Worm (Caenorhabditis elegans) whole organism, midembryonic: ENCODE measurements around the gene C04G6.2.

Source experiments
- T22C8.4 ChIP-seq: fragments of 200-800 bp; sonication (Bioruptor generic); IDR thresholded peaks from 2 replicates; pipeline ENCODE4 v1.3.6; 2022; ENCODE audit warnings: missing genetic modification characterization, missing compliant biosample characterization
- cog-1 ChIP-seq: sonication (generic microtip); optimal IDR thresholded peaks from 2 replicates; lab custom pipeline; 2016; ENCODE audit warnings: missing genetic modification characterization, missing compliant biosample characterization
- flt-1 ChIP-seq: fragments of 200-800 bp; sonication (Bioruptor generic); IDR thresholded peaks from 2 replicates; pipeline ENCODE4 v1.3.6; 2022; ENCODE audit warnings: missing genetic modification characterization, missing compliant biosample characterization
- klf-2 ChIP-seq: fragments of 200-800 bp; sonication (Bioruptor generic); conservative IDR thresholded peaks from 2 replicates; pipeline ENCODE4 v1.3.6; 2022; ENCODE audit warnings: missing genetic modification reagents, missing genetic modification characterization, missing compliant biosample characterization
- med-1 ChIP-seq: sonication (generic microtip); optimal IDR thresholded peaks from 2 replicates; lab custom pipeline; 2017; ENCODE audit warnings: missing genetic modification characterization, mild to moderate bottlenecking, missing compliant biosample characterization, antibody characterized with exemption, missing genetic modification reagents; ENCODE audit not compliant: insufficient read depth
- ref-1 ChIP-seq: fragments of 200-800 bp; sonication (Bioruptor generic); conservative IDR thresholded peaks from 2 replicates; pipeline ENCODE4 v1.3.6; 2022; ENCODE audit warnings: missing genetic modification reagents, missing genetic modification characterization, missing compliant biosample characterization
- ztf-23 ChIP-seq: fragments of 200-800 bp; sonication (Bioruptor generic); IDR thresholded peaks from 2 replicates; pipeline ENCODE4 v1.3.6; 2022; ENCODE audit warnings: missing genetic modification reagents, missing genetic modification characterization, missing compliant biosample characterization
- ztf-29 ChIP-seq: fragments of 200-800 bp; sonication (Bioruptor generic); IDR thresholded peaks from 2 replicates; pipeline ENCODE4 v1.3.6; 2022; ENCODE audit warnings: missing genetic modification reagents, missing genetic modification characterization, missing compliant biosample characterization

DNA sequence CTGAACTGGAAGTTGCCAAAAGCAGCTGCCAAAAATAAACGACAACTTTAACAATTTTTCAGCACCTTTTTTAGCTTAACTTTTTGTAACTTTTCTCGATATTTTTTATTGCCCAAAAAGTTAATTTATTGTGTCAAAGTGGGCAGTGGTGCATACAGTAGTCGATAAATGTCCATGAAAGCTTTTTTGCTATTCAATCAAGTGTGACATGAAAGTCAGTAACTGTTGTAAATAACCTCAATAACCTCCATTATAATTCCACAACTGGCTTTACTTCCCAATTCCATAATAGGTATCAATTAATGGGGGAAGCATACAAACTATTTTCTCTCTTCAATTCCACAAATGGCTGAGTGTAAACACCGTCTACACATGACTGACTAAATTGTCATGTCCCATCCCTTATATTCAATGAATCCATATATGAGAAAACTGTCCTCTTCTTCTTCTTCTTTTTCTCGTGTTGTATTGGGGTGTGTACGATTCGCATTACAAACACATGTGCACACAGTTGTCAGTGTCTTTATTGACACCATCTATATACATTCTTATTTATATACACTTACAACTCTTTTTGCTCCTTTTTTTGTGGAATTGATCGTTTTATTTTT lies 44.7 kb upstream of the C04G6.2 start:
- TF ChIP-seq flt-1 (no peak), T22C8.4 (GFP tag; lab: Robert Waterston, UW) (no peak), ref-1 (GFP tag; lab: Robert Waterston, UW) (no peak), klf-2 (no peak), cog-1 (tag; lab: Kevin White, UChicago) (no peak), med-1 (GFP tag; lab: Kevin White, UChicago) (no peak), ztf-29 (GFP tag; lab: Robert Waterston, UW) (no peak), ztf-23 (GFP tag; lab: Robert Waterston, UW) (no peak)
